Fruit fly (Drosophila melanogaster): ENCODE data around the gene trp.

The trp gene

DNA sequence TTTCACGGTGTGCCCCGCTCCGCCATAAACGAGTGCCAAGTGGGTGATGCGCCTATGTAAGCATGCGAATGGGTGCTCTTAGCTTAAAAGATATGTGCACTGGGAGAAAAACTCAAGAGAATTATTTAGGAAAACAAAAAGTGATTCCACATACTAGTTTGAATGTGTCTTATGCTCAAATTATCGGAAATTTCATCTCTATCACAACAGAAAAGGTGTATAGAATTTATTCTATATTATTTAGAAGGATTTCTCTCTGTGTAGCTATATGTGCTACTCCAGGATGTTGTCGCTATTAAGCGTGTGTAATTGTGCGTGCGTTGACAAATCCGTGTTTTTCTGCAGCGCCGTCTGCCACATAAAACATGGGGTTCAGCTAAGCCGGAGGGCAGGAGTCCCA lies 39.2 kb upstream of the trp start (continued):
- TF ChIP-seq tin (GFP tag; optimal IDR thresholded peaks at IDR 0.05) (no peak), CG14441 (GFP tag; IDR thresholded peaks at IDR 0.05) (0 out of 2 replicates have a peak, but pooled peaks have one; percentile 26), Ets65A (GFP tag) (peak; percentile 23), ci (GFP tag; IDR thresholded peaks at IDR 0.05) (0 out of 3 replicates have a peak, but pooled peaks have one; percentile 28), Rfx (GFP tag; IDR thresholded peaks at IDR 0.05) (peak; percentile 44; the same call in 1 of the 2 replicates), CG9727 (GFP tag; optimal IDR thresholded peaks at IDR 0.05) (no peak), trh (GFP tag; optimal IDR thresholded peaks at IDR 0.05) (no peak), ind (GFP tag; optimal IDR thresholded peaks at IDR 0.05) (no peak), prd (optimal IDR thresholded peaks at IDR 0.05) (no peak), prd (GFP tag; IDR thresholded peaks at IDR 0.05) (0 out of 3 replicates have a peak, but pooled peaks have one; percentile 11), ranshi (GFP tag; IDR thresholded peaks at IDR 0.05) (no peak), CG30403 (GFP tag; optimal IDR thresholded peaks at IDR 0.05) (no peak), Fer1 (GFP tag; optimal IDR thresholded peaks at IDR 0.05) (no peak), hth (optimal IDR thresholded peaks at IDR 0.05) (no peak), BEAF-32 (GFP tag; optimal IDR thresholded peaks at IDR 0.05) (no peak), Side (GFP tag; optimal IDR thresholded peaks at IDR 0.05) (no peak), CG32532 (GFP tag; IDR thresholded peaks at IDR 0.05) (0 out of 2 replicates have a peak, but pooled peaks have one; percentile 16), Dfd (GFP tag; optimal IDR thresholded peaks at IDR 0.05) (no peak), CG11247 (GFP tag; IDR thresholded peaks at IDR 0.05) (0 out of 2 replicates have a peak, but pooled peaks have one; percentile 29), Xrp1 (GFP tag; IDR thresholded peaks at IDR 0.05) (no peak), HLH54F (GFP tag; optimal IDR thresholded peaks at IDR 0.05) (no peak), klu (GFP tag; IDR thresholded peaks at IDR 0.05) (no peak), sima (GFP tag; optimal IDR thresholded peaks at IDR 0.05) (no peak), Dbx (GFP tag; IDR thresholded peaks at IDR 0.05) (0 out of 3 replicates have a peak, but pooled peaks have one; percentile 15), Spps (tag; optimal IDR thresholded peaks at IDR 0.05) (no peak), Gsc (GFP tag; IDR thresholded peaks at IDR 0.05) (no peak), dysf (GFP tag; IDR thresholded peaks at IDR 0.05) (peak; percentile 52; the same call in 2 of the 3 replicates), kah (GFP tag; optimal IDR thresholded peaks at IDR 0.05) (no peak), CG9932 (GFP tag; IDR thresholded peaks at IDR 0.05) (peak; percentile 44), Hmx (GFP tag; optimal IDR thresholded peaks at IDR 0.05) (no peak), esg (GFP tag; conservative IDR thresholded peaks at IDR 0.05) (no peak), Fer2 (tag; optimal IDR thresholded peaks at IDR 0.05) (no peak), wdn (GFP tag; IDR thresholded peaks at IDR 0.05) (peak; percentile 38; the same call in 1 of the 2 replicates), hkb (optimal IDR thresholded peaks at IDR 0.05) (no peak), hkb (GFP tag; IDR thresholded peaks at IDR 0.05) (peak; percentile 55), CG11504 (tag; optimal IDR thresholded peaks at IDR 0.05) (peak; percentile 11), CG8944 (GFP tag; optimal IDR thresholded peaks at IDR 0.05) (no peak)

- TF ChIP-seq CG10274 (GFP tag; optimal IDR thresholded peaks at IDR 0.05) (no peak), Side (GFP tag; optimal IDR thresholded peaks at IDR 0.05) (no peak), CG8924 (tag; optimal IDR thresholded peaks at IDR 0.05) (no peak), unc-4 (GFP tag; IDR thresholded peaks at IDR 0.05; ENCODE audit: partially characterized antibody) (peak; percentile 66), ewg (GFP tag; optimal IDR thresholded peaks at IDR 0.05) (no peak), chinmo (GFP tag; IDR thresholded peaks at IDR 0.05; ENCODE audit: partially characterized antibody) (peak; percentile 87; the same call in 2 of the 4 replicates), Gsc (GFP tag; IDR thresholded peaks at IDR 0.05) (no peak), lbe (GFP tag; optimal IDR thresholded peaks at IDR 0.05) (no peak), Bgb (GFP tag; IDR thresholded peaks at IDR 0.05; ENCODE audit: partially characterized antibody) (peak; percentile 95), ara (GFP tag; IDR thresholded peaks at IDR 0.05) (peak; percentile 36; the same call in 1 of the 2 replicates), HLH3B (GFP tag; IDR thresholded peaks at IDR 0.05) (peak; percentile 45; the same call in 1 of the 2 replicates), H15 (GFP tag; IDR thresholded peaks at IDR 0.05) (no peak), Blimp-1 (GFP tag; optimal IDR thresholded peaks at IDR 0.05) (no peak), hbn (GFP tag; IDR thresholded peaks at IDR 0.05; ENCODE audit: partially characterized antibody) (peak; percentile 68), MESR4 (GFP tag; optimal IDR thresholded peaks at IDR 0.05) (peak; percentile 35), vnd (GFP tag; IDR thresholded peaks at IDR 0.05; ENCODE audit: partially characterized antibody) (peak; percentile 53; the same call in 1 of the 3 replicates), az2 (GFP tag; optimal IDR thresholded peaks at IDR 0.05) (no peak), pzg (GFP tag; optimal IDR thresholded peaks at IDR 0.05) (peak; percentile 69), gcm2 (GFP tag; optimal IDR thresholded peaks at IDR 0.05) (no peak)
Measured at dm6 chr3R:29935756-29936155, 15.7 kb upstream of the trp start, which contains the start of the genes eIF2Balpha and Vps13B. Gene eIF2Balpha (minus strand): TSS chr3R:29935888. Gene Vps13B (plus strand): TSS chr3R:29935978.
